Worm (Caenorhabditis elegans) whole organism, L2 larva: ENCODE results near the gene F54D5.4.

Experiments used
- C34F6.9 ChIP-seq: fragments of 150-350 bp; optimal IDR thresholded peaks from 2 replicates; lab custom pipeline; 2014; ENCODE audit warnings: missing biosample characterization, missing genetic modification characterization
- F13H6.1 ChIP-seq: sonication (generic microtip); optimal IDR thresholded peaks from 2 replicates; lab custom pipeline; 2016; ENCODE audit warnings: missing genetic modification characterization, missing compliant biosample characterization
- ZK546.5 ChIP-seq: sonication (generic microtip); optimal IDR thresholded peaks from 2 replicates; lab custom pipeline; 2017; ENCODE audit warnings: missing biosample characterization, missing genetic modification characterization
- aly-2 ChIP-seq: fragments of 150-350 bp; optimal IDR thresholded peaks from 2 replicates; lab custom pipeline; 2014; ENCODE audit warnings: missing biosample characterization, missing genetic modification characterization
- ama-1 ChIP-seq: fragments of 150-350 bp; optimal IDR thresholded peaks from 2 replicates; lab custom pipeline; 2018; ENCODE audit warnings: inconsistent platforms
- ceh-16 ChIP-seq: fragments of 150-350 bp; optimal IDR thresholded peaks from 2 replicates; lab custom pipeline; 2014; ENCODE audit warnings: missing biosample characterization, missing genetic modification characterization
- ceh-82 ChIP-seq: fragments of 150-350 bp; optimal IDR thresholded peaks from 2 replicates; lab custom pipeline; 2014; ENCODE audit warnings: missing biosample characterization, missing genetic modification characterization
- crh-2 ChIP-seq: sonication (generic microtip); optimal IDR thresholded peaks from 2 replicates; lab custom pipeline; 2017; ENCODE audit warnings: missing biosample characterization, missing genetic modification characterization
- dmd-4 ChIP-seq: sonication (generic microtip); optimal IDR thresholded peaks from 2 replicates; lab custom pipeline; 2017; ENCODE audit warnings: missing biosample characterization, missing genetic modification characterization
- elt-3 ChIP-seq: sonication (generic microtip); optimal IDR thresholded peaks from 2 replicates; lab custom pipeline; 2017; ENCODE audit warnings: missing biosample characterization, missing genetic modification characterization
- gmeb-1 ChIP-seq: fragments of 150-350 bp; optimal IDR thresholded peaks from 2 replicates; lab custom pipeline; 2014; ENCODE audit warnings: missing biosample characterization, missing genetic modification characterization
- lin-11 ChIP-seq: fragments of 150-350 bp; sonication (generic microtip); optimal IDR thresholded peaks from 2 replicates; lab custom pipeline; 2014; ENCODE audit warnings: missing biosample characterization, missing genetic modification characterization, inconsistent platforms, mixed read lengths
- lin-13 ChIP-seq: fragments of 150-350 bp; optimal IDR thresholded peaks from 2 replicates; lab custom pipeline; 2014; ENCODE audit warnings: missing biosample characterization, missing genetic modification reagents, missing genetic modification characterization
- lin-39 ChIP-seq: fragments of 150-350 bp; optimal IDR thresholded peaks from 2 replicates; lab custom pipeline; 2014; ENCODE audit warnings: missing biosample characterization, missing genetic modification reagents, missing genetic modification characterization
- lsy-2 ChIP-seq, 2 experiments: fragments of 150-350 bp in 1 of 2; sonication (generic microtip) in 1 of 2; optimal IDR thresholded peaks; 2 replicates each; lab custom pipeline; 2014 to 2017; ENCODE audit warnings: missing biosample characterization in 2 of 2, missing genetic modification characterization in 2 of 2
- mab-5 ChIP-seq: fragments of 150-350 bp; optimal IDR thresholded peaks from 2 replicates; lab custom pipeline; 2014; ENCODE audit warnings: missing biosample characterization, missing genetic modification characterization
- mbf-1 ChIP-seq: sonication (generic microtip); optimal IDR thresholded peaks from 2 replicates; lab custom pipeline; 2017; ENCODE audit warnings: missing biosample characterization, missing genetic modification characterization
- mdl-1 ChIP-seq, 2 experiments: fragments of 150-350 bp in 1 of 2; sonication (generic microtip) in 1 of 2; optimal IDR thresholded peaks; 2 replicates each; lab custom pipeline; 2017; ENCODE audit warnings: missing biosample characterization in 2 of 2, missing genetic modification characterization in 2 of 2
- nhr-10 ChIP-seq: sonication (generic microtip); optimal IDR thresholded peaks from 2 replicates; lab custom pipeline; 2017; ENCODE audit warnings: missing biosample characterization, missing genetic modification characterization
- nhr-11 ChIP-seq: fragments of 150-350 bp; optimal IDR thresholded peaks from 2 replicates; lab custom pipeline; 2014; ENCODE audit warnings: missing biosample characterization, missing genetic modification characterization
- nhr-12 ChIP-seq: fragments of 150-350 bp; optimal IDR thresholded peaks from 2 replicates; lab custom pipeline; 2014; ENCODE audit warnings: missing biosample characterization, missing genetic modification characterization
- nhr-129 ChIP-seq: fragments of 150-350 bp; optimal IDR thresholded peaks from 2 replicates; lab custom pipeline; 2014; ENCODE audit warnings: missing biosample characterization, missing genetic modification characterization
- nhr-21 ChIP-seq: fragments of 150-350 bp; optimal IDR thresholded peaks from 2 replicates; lab custom pipeline; 2014; ENCODE audit warnings: missing biosample characterization, missing genetic modification characterization
- nhr-25 ChIP-seq: fragments of 150-350 bp; sonication (generic microtip); optimal IDR thresholded peaks from 3 replicates; lab custom pipeline; 2014; ENCODE audit warnings: missing biosample characterization, missing genetic modification characterization
- nhr-6 ChIP-seq: fragments of 150-350 bp; optimal IDR thresholded peaks from 2 replicates; lab custom pipeline; 2014; ENCODE audit warnings: missing biosample characterization, missing genetic modification characterization
- nhr-77 ChIP-seq: fragments of 150-350 bp; optimal IDR thresholded peaks from 2 replicates; lab custom pipeline; 2014; ENCODE audit warnings: missing biosample characterization, missing genetic modification characterization
- peb-1 ChIP-seq: fragments of 150-350 bp; optimal IDR thresholded peaks from 2 replicates; lab custom pipeline; 2014; ENCODE audit warnings: missing biosample characterization, missing genetic modification characterization
- sem-4 ChIP-seq: fragments of 150-350 bp; optimal IDR thresholded peaks from 2 replicates; lab custom pipeline; 2014; ENCODE audit warnings: missing biosample characterization, missing genetic modification reagents, missing genetic modification characterization
- sma-3 ChIP-seq: sonication (generic microtip); optimal IDR thresholded peaks from 2 replicates; lab custom pipeline; 2016; ENCODE audit warnings: missing genetic modification reagents, missing genetic modification characterization, missing compliant biosample characterization
- sma-9 ChIP-seq, 2 experiments: fragments of 150-350 bp in 1 of 2; sonication (generic microtip) in 1 of 2; optimal IDR thresholded peaks; 2 replicates each; lab custom pipeline; 2014 to 2016; ENCODE audit warnings: missing genetic modification characterization in 2 of 2, mild to moderate bottlenecking in 1 of 2, missing biosample characterization in 1 of 2, missing compliant biosample characterization in 1 of 2, missing genetic modification reagents in 1 of 2, moderate library complexity in 1 of 2
- unc-55 ChIP-seq: fragments of 150-350 bp; sonication (generic microtip); optimal IDR thresholded peaks from 3 replicates; lab custom pipeline; 2014; ENCODE audit warnings: missing biosample characterization, missing genetic modification reagents, missing genetic modification characterization
- ztf-1 ChIP-seq: fragments of 200-800 bp; sonication (Bioruptor generic); conservative IDR thresholded peaks from 2 replicates; pipeline ENCODE4 v1.3.6; 2022; ENCODE audit warnings: missing genetic modification characterization, missing compliant biosample characterization
- ztf-4 ChIP-seq: fragments of 150-350 bp; optimal IDR thresholded peaks from 2 replicates; lab custom pipeline; 2014; ENCODE audit warnings: missing biosample characterization, missing genetic modification characterization

The F54D5.4 gene

ce11 chrII:11588304-11588703 lies 18.7 kb downstream of the F54D5.4 start:
- TF ChIP-seq ama-1 (lab: Kevin White, UChicago) (no peak), nhr-6 (tag; lab: Kevin White, UChicago) (no peak), nhr-21 (tag; lab: Kevin White, UChicago) (no peak), lin-13 (GFP tag; lab: Kevin White, UChicago) (no peak), mab-5 (no peak), nhr-129 (tag; lab: Kevin White, UChicago) (no peak), nhr-12 (no peak), dmd-4 (tag; lab: Kevin White, UChicago) (no peak), C34F6.9 (tag; lab: Kevin White, UChicago) (no peak), ceh-16 (no peak), nhr-10 (tag; lab: Kevin White, UChicago) (no peak), lin-39 (tag; lab: Kevin White, UChicago) (no peak), crh-2 (tag; lab: Kevin White, UChicago) (no peak), elt-3 (tag; lab: Kevin White, UChicago) (no peak), lin-11 (tag; lab: Kevin White, UChicago) (no peak), gmeb-1 (tag; lab: Kevin White, UChicago) (no peak), sem-4 (no peak)

DNA sequence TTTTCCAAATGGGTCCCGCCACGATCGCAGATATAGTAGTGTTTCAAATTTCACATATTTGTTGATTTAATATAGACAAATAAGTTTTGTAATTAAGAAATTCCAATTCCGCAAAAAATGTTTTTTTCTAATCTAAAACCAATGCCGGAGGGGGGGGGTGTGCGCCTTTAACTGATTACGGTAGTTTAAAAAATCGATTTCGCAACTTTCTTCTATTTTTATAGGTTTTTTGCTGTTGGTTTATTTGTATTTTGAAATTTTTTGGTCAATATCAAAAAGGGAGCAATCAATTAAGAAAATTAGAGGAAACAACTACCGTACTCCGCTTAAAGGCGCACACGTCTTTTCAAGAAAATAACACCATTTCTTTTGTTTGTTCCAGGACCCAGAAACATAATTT lies 21.9 kb downstream of the F54D5.4 start:
- TF ChIP-seq gmeb-1 (tag; lab: Kevin White, UChicago) (no peak), crh-2 (tag; lab: Kevin White, UChicago) (no peak), dmd-4 (tag; lab: Kevin White, UChicago) (no peak), ztf-1 (no peak), nhr-21 (tag; lab: Kevin White, UChicago) (no peak), mbf-1 (no peak), nhr-11 (tag; lab: Kevin White, UChicago) (no peak), aly-2 (tag; lab: Kevin White, UChicago) (no peak)

DNA sequence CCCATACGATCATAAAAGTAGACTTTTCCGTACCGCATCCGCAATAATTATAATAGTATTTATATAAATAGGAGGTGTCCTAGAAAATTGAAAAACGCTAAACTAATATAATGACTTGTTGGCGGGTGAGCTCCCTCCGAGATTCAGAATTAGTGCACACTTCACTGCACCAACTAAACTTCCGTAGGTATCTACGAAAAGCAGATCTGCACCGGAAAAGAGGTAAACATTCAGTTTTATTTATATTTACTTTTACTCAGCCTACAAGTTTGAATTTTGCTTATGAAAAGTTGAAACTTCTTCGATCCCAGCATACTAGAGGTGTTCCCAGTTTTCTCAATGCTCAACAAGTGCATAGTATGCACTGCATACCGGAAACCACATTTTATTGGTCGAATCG lies 22.4 kb downstream of the F54D5.4 start, which contains the start of gene F07A11.1:
F07A11.1 (minus strand) TSS at position 101 of the 400 bp plus-strand sequence.
- TF ChIP-seq mdl-1 (tag; optimal IDR thresholded peaks at IDR 0.05; lab: Kevin White, UChicago) (no peak), lsy-2 (tag; optimal IDR thresholded peaks at IDR 0.05; lab: Kevin White, UChicago) (no peak), ceh-16 (no peak), unc-55 (no peak), F13H6.1 (no peak), nhr-11 (tag; lab: Kevin White, UChicago) (no peak), nhr-77 (tag; lab: Kevin White, UChicago) (no peak), ceh-82 (no peak), nhr-129 (tag; lab: Kevin White, UChicago) (no peak), nhr-25 (tag; lab: Kevin White, UChicago) (no peak), C34F6.9 (tag; lab: Kevin White, UChicago) (no peak), peb-1 (tag; lab: Kevin White, UChicago) (no peak), nhr-10 (tag; lab: Kevin White, UChicago) (no peak), ZK546.5 (tag; lab: Kevin White, UChicago) (no peak), ama-1 (lab: Kevin White, UChicago) (no peak), nhr-12 (no peak)
- TF ChIP-seq, all 48 proteins: peak for 0

- TF ChIP-seq C34F6.9 (tag; lab: Kevin White, UChicago) (peak; percentile 45), nhr-129 (tag; lab: Kevin White, UChicago) (peak; percentile 16), mdl-1 (tag; optimal IDR thresholded peaks at IDR 0.05; lab: Kevin White, UChicago) (peak; percentile 81 to 88), ztf-4 (tag; lab: Kevin White, UChicago) (no peak), unc-55 (peak; percentile 30)
Measured at ce11 chrII:11595368-11595996, 25.9 kb downstream of the F54D5.4 start, which contains the start of gene gfat-1. Gene gfat-1 (minus strand): TSS chrII:11595418.

ce11 chrII:11596157-11596740 lies 26.6 kb downstream of the F54D5.4 start:
- TF ChIP-seq lsy-2 (tag; optimal IDR thresholded peaks at IDR 0.05; lab: Kevin White, UChicago): peak in 1 of 2 experiments; percentile 8
- TF ChIP-seq nhr-25 (tag; lab: Kevin White, UChicago): no peak
- TF ChIP-seq nhr-21 (tag; lab: Kevin White, UChicago): no peak
- peak; percentile 77 for TF ChIP-seq sma-9 (GFP tag; optimal IDR thresholded peaks at IDR 0.05; lab: Kevin White, UChicago)
- no peak for TF ChIP-seq sma-9 (tag; optimal IDR thresholded peaks at IDR 0.05; lab: Kevin White, UChicago)
- no peak for TF ChIP-seq lin-11 (tag; lab: Kevin White, UChicago)
- no peak for TF ChIP-seq nhr-6 (tag; lab: Kevin White, UChicago)
- TF ChIP-seq sma-3 (GFP tag; lab: Kevin White, UChicago): peak; percentile 59
